Fruit fly (Drosophila melanogaster): Measurements from ENCODE around the gene CDase.

CDase gene

dm6 chr3R:30449446-30449845 is 9.9 kb upstream of the CDase start:
- no peak for TF ChIP-seq CG17801 (GFP tag; optimal IDR thresholded peaks at IDR 0.05; ENCODE audit: partially characterized antibody)

dm6 chr3R:30450224-30450623 is 9.1 kb upstream of the CDase start:
- TF ChIP-seq CG17801 (GFP tag; optimal IDR thresholded peaks at IDR 0.05; ENCODE audit: partially characterized antibody): peak; percentile 67

- TF ChIP-seq CG17801 (GFP tag; optimal IDR thresholded peaks at IDR 0.05; ENCODE audit: partially characterized antibody): no peak
Observed at dm6 chr3R:30450690-30451343, 8.5 kb upstream of the CDase start.

- TF ChIP-seq CG17801 (GFP tag; optimal IDR thresholded peaks at IDR 0.05; ENCODE audit: partially characterized antibody): no peak
Observed at dm6 chr3R:30453236-30453635, 6.1 kb upstream of the CDase start.

dm6 chr3R:30454442-30454841 is 4.9 kb upstream of the CDase start:
- no peak for TF ChIP-seq CG17801 (GFP tag; optimal IDR thresholded peaks at IDR 0.05; ENCODE audit: partially characterized antibody)

- no peak for TF ChIP-seq CG17801 (GFP tag; optimal IDR thresholded peaks at IDR 0.05; ENCODE audit: partially characterized antibody)
Observed at dm6 chr3R:30455817-30456544, 3.3 kb upstream of the CDase start, which contains the start of gene aralar1. aralar1 (minus strand) TSS chr3R:30455867.

dm6 chr3R:30460187-30460586 is 866 bp downstream of the CDase start:
- TF ChIP-seq CG17801 (GFP tag; optimal IDR thresholded peaks at IDR 0.05; ENCODE audit: partially characterized antibody): no peak

dm6 chr3R:30461608-30462243 is 2.4 kb downstream of the CDase start:
- no peak for TF ChIP-seq CG17801 (GFP tag; optimal IDR thresholded peaks at IDR 0.05; ENCODE audit: partially characterized antibody)

- no peak for TF ChIP-seq CG17801 (GFP tag; optimal IDR thresholded peaks at IDR 0.05; ENCODE audit: partially characterized antibody)
Observed at dm6 chr3R:30464244-30464643, 4.9 kb downstream of the CDase start.

- peak; percentile 2 for TF ChIP-seq CG17801 (GFP tag; optimal IDR thresholded peaks at IDR 0.05; ENCODE audit: partially characterized antibody)
Observed at dm6 chr3R:30465775-30466494, 6.6 kb downstream of the CDase start, which contains the start of gene PH4alphaEFB. PH4alphaEFB (plus strand) TSS chr3R:30466050.

dm6 chr3R:30466515-30466914 is 7.2 kb downstream of the CDase start:
- TF ChIP-seq CG17801 (GFP tag; optimal IDR thresholded peaks at IDR 0.05; ENCODE audit: partially characterized antibody): no peak

- no peak for TF ChIP-seq CG17801 (GFP tag; optimal IDR thresholded peaks at IDR 0.05; ENCODE audit: partially characterized antibody)
Observed at dm6 chr3R:30467062-30467461, 7.7 kb downstream of the CDase start.

dm6 chr3R:30470690-30471089 is 11.4 kb downstream of the CDase start:
- no peak for TF ChIP-seq CG17801 (GFP tag; optimal IDR thresholded peaks at IDR 0.05; ENCODE audit: partially characterized antibody)

dm6 chr3R:30472331-30472730 is 13.0 kb downstream of the CDase start:
- no peak for TF ChIP-seq CG17801 (GFP tag; optimal IDR thresholded peaks at IDR 0.05; ENCODE audit: partially characterized antibody)

dm6 chr3R:30474667-30475213 is 15.4 kb downstream of the CDase start:
- TF ChIP-seq CG17801 (GFP tag; optimal IDR thresholded peaks at IDR 0.05; ENCODE audit: partially characterized antibody): no peak

Measured in ovary, adult (tissue).